Worm (Caenorhabditis elegans) whole organism, early embryonic: ENCODE measurements around the gene ZC84.7.

Source experiments
- B0310.2 ChIP-seq: sonication (generic microtip); optimal IDR thresholded peaks from 2 replicates; lab custom pipeline; 2016; ENCODE audit warnings: mild to moderate bottlenecking, missing genetic modification characterization, missing compliant biosample characterization
- F13C5.2 ChIP-seq: sonication (generic microtip); optimal IDR thresholded peaks from 2 replicates; lab custom pipeline; 2017; ENCODE audit warnings: mild to moderate bottlenecking, missing genetic modification characterization, inconsistent platforms, missing compliant biosample characterization
- aly-1 ChIP-seq: sonication (generic microtip); optimal IDR thresholded peaks from 2 replicates; lab custom pipeline; 2016; ENCODE audit warnings: missing genetic modification characterization, missing compliant biosample characterization
- ama-1 ChIP-seq: fragments of 150-350 bp; optimal IDR thresholded peaks from 2 replicates; lab custom pipeline; 2014
- ceh-13 ChIP-seq: fragments of 200-800 bp; sonication (Bioruptor generic); optimal IDR thresholded peaks from 2 replicates; lab custom pipeline; 2018; ENCODE audit warnings: mild to moderate bottlenecking, missing genetic modification characterization, missing compliant biosample characterization
- ceh-36 ChIP-seq: sonication (generic microtip); optimal IDR thresholded peaks from 2 replicates; lab custom pipeline; 2016; ENCODE audit warnings: missing genetic modification characterization, inconsistent platforms, missing compliant biosample characterization
- ets-7 ChIP-seq: sonication (generic microtip); optimal IDR thresholded peaks from 2 replicates; lab custom pipeline; 2016; ENCODE audit warnings: missing genotype, missing genetic modification characterization, missing compliant biosample characterization
- flt-1 ChIP-seq: fragments of 200-800 bp; sonication (Bioruptor generic); IDR thresholded peaks from 2 replicates; pipeline ENCODE4 v1.3.6; 2022; ENCODE audit warnings: missing genetic modification characterization, missing compliant biosample characterization
- hmbx-1 ChIP-seq: sonication (generic microtip); optimal IDR thresholded peaks from 2 replicates; lab custom pipeline; 2016; ENCODE audit warnings: mild to moderate bottlenecking, missing genetic modification characterization, missing compliant biosample characterization
- hmg-4 ChIP-seq: fragments of 200-800 bp; sonication (Bioruptor generic); optimal IDR thresholded peaks from 2 replicates; lab custom pipeline; 2018; ENCODE audit warnings: mild to moderate bottlenecking, missing genetic modification characterization, missing compliant biosample characterization
- hnd-1 ChIP-seq: sonication (generic microtip); optimal IDR thresholded peaks from 2 replicates; lab custom pipeline; 2016; ENCODE audit warnings: missing genetic modification characterization, missing compliant biosample characterization
- pes-1 ChIP-seq: fragments of 200-800 bp; sonication (Bioruptor generic); IDR thresholded peaks from 2 replicates; pipeline ENCODE4 v1.3.6; 2022; ENCODE audit warnings: missing genetic modification reagents, missing genetic modification characterization, missing compliant biosample characterization
- scrt-1 ChIP-seq: fragments of 200-800 bp; sonication (Bioruptor generic); IDR thresholded peaks from 2 replicates; pipeline ENCODE4 v1.3.6; 2022; ENCODE audit warnings: missing genetic modification characterization, missing compliant biosample characterization
- sea-1 ChIP-seq: fragments of 200-800 bp; sonication (Bioruptor generic); conservative IDR thresholded peaks from 2 replicates; pipeline ENCODE4 v1.3.6; 2022; ENCODE audit warnings: missing genetic modification characterization, missing compliant biosample characterization
- tbx-11 ChIP-seq: fragments of 200-800 bp; sonication (Bioruptor generic); IDR thresholded peaks from 2 replicates; pipeline ENCODE4 v1.3.6; 2022; ENCODE audit warnings: missing genetic modification characterization, missing compliant biosample characterization
- tbx-37 ChIP-seq: fragments of 200-800 bp; sonication (Bioruptor generic); conservative IDR thresholded peaks from 2 replicates; pipeline ENCODE4 v1.3.6; 2022; ENCODE audit warnings: missing genetic modification reagents, missing genetic modification characterization, missing compliant biosample characterization
- tra-4 ChIP-seq: sonication (generic microtip); optimal IDR thresholded peaks from 2 replicates; lab custom pipeline; 2017; ENCODE audit warnings: missing genetic modification characterization, missing compliant biosample characterization

Gene ZC84.7

DNA sequence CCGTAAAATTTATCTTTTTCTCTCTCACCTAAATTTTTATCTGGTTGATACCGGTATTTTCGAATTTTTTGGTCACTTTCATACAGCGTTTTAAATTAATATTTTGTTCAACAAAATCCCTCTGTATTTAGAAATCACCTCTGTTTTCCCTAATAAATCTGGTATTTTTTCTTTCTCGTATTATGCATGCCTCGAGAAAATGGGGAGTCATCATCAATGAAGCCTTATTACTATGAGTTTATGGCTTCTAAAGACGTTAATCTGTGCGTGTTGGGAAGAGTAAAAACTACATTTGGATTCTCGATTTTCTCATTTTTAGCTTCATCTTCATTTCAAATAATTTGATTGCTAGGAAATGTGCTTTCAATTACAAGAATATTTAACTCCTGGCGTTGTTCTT, at the start of gene ZC84.7:
TSS of gene ZC84.7 (plus strand) at position 301 of the 400 bp plus-strand sequence.
- TF ChIP-seq B0310.2 (tag; lab: Kevin White, UChicago) (no peak), flt-1 (no peak), pes-1 (GFP tag; lab: Robert Waterston, UW) (no peak), hmg-4 (no peak), sea-1 (no peak), ceh-36 (tag; lab: Kevin White, UChicago) (no peak), tra-4 (no peak), ceh-13 (no peak), ets-7 (tag; lab: Kevin White, UChicago) (no peak), scrt-1 (GFP tag; lab: Robert Waterston, UW) (no peak), aly-1 (no peak), F13C5.2 (tag; lab: Kevin White, UChicago) (no peak)

DNA sequence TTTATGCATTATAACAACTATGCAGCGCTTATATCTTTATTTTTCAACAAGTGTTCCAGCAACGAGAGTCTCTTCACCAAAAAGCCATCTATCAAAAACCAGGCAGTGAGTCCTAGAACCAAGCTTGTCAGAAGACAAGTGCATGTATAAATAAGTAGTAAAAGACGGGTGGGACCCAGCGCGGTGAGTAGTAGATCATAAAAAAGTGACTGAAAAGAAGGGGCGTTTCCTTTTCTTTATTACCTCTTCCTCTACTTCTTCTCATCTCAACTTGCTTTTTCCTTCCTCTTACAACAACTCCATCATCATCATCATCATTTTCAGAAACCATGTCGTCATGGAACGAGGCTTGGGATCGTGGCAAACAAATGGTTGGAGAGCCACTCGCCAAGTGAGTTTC, 49.2 kb upstream of the ZC84.7 start, which contains the start of gene eat-4:
TSS of gene eat-4 (plus strand) at position 301 of the 400 bp plus-strand sequence.
- TF ChIP-seq sea-1 (no peak), ceh-36 (tag; lab: Kevin White, UChicago) (no peak), hmg-4 (no peak), ets-7 (tag; lab: Kevin White, UChicago) (no peak), hnd-1 (tag; lab: Kevin White, UChicago) (no peak), B0310.2 (tag; lab: Kevin White, UChicago) (no peak)

DNA sequence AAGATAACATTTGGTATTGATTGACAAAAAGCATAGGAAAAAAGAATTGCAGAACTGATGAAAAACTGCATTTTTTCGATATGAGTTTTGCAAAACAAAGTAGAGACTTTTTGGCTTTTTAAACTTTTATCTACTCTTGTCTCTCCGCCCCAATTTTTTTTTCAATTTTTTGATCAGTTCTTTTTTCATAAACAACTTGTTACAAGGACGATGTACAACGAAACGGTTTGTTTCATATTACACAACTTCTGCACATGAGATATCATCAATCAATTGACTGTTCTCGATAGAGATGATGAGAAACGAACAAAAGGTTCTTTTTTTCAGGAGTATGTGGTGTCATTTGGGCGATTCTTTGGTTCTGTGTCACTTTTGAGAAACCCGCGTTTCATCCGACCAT, 47.2 kb upstream of the ZC84.7 start, which contains the start of gene ZK512.7:
TSS of gene ZK512.7 (minus strand) at position 101 of the 400 bp plus-strand sequence.
- TF ChIP-seq hmbx-1 (tag; lab: Kevin White, UChicago) = no peak
- no peak for TF ChIP-seq tra-4
- no peak for TF ChIP-seq aly-1
- no peak for TF ChIP-seq tbx-11
- TF ChIP-seq flt-1 = no peak

DNA sequence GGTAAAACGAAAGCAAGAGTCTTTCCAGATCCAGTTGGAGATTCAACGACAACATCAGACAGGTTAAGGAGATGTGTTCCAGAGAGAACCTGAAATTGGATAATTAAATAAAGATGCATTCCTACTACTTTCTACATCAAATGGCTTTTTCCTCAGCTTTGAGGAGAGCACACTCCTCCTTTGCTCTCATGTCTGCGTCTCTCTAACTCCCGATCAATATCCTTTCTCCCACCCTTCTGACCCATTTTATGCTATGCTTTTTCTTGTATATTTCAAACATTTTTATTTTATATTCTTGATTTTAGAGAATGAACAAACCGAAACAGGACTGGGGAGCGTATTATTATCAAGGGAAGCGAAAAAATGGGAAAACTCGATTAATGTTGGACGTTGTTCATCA, 41.9 kb upstream of the ZC84.7 start, which contains the start of gene ZK512.11:
TSS of gene ZK512.11 (plus strand) at position 301 of the 400 bp plus-strand sequence.
- no peak for TF ChIP-seq hnd-1 (tag; lab: Kevin White, UChicago)
- TF ChIP-seq tra-4 = no peak
- TF ChIP-seq pes-1 (GFP tag; lab: Robert Waterston, UW) = no peak
- no peak for TF ChIP-seq flt-1
- TF ChIP-seq aly-1 = no peak
- TF ChIP-seq tbx-11 = no peak
- TF ChIP-seq F13C5.2 (tag; lab: Kevin White, UChicago) = no peak
- TF ChIP-seq hmbx-1 (tag; lab: Kevin White, UChicago) = no peak
- no peak for TF ChIP-seq tbx-37 (GFP tag; lab: Robert Waterston, UW)
- TF ChIP-seq ets-7 (tag; lab: Kevin White, UChicago) = no peak
- no peak for TF ChIP-seq ama-1
- no peak for TF ChIP-seq hmg-4
- TF ChIP-seq ceh-36 (tag; lab: Kevin White, UChicago) = no peak

DNA sequence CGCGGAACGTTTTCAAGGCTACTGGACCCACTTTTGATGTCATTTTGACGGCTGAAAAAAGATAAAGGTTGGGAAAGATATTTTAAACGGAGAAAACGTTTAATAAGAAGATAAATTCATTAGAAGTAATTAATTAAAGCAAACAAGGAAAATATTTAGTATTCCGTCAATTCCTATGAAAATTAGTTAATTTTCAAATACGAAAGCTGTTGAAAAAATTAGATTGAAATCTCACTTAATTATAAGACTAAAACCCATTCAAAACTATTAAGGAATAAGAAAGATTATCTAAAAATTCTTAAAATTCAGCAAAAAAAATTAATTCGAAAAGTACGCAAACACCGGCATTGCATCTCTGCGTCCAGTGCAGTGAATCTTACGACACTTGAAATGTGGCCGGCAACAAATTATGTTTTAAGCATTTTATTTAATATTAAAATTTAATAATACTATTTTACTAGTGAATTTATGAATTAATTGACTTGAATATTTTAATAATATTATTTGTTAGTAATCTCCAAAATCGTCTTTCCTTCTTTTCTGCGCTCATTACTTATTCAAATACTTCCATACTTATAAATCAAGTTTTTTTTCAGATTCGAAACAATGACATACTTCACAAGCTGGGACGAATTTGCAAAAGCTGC, 41.0 kb upstream of the ZC84.7 start, which contains the start of the genes ZK512.2 and ZK512.4:
TSS of gene ZK512.2 (minus strand) at position 51 of the 647 bp plus-strand sequence.
TSS of gene ZK512.4 (plus strand) at position 597 of the 647 bp plus-strand sequence.
- no peak for TF ChIP-seq scrt-1 (GFP tag; lab: Robert Waterston, UW)

DNA sequence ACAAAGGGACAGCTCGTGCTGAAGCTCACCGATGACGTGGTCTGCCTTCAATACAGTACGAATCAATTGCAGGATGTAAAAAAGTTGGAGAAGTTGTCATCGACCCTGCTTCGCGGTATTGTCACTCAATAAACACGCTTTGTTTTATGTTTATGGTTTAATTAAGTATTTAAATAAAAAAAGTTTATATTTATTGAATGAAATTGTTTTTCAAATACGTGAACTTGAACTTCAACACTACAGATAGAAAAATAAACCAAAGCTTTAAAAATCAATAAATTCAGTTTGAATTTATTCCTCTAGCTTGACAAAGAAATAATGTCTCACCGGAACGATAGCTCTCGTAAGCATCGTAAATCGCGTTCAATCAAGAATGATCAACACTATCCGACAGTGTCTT, 40.1 kb upstream of the ZC84.7 start, which contains the start of gene ZK512.8:
TSS of gene ZK512.8 (plus strand) at position 301 of the 400 bp plus-strand sequence.
- TF ChIP-seq tbx-37 (GFP tag; lab: Robert Waterston, UW) (no peak), ets-7 (tag; lab: Kevin White, UChicago) (no peak), tra-4 (no peak), sea-1 (no peak), hmbx-1 (tag; lab: Kevin White, UChicago) (no peak)

DNA sequence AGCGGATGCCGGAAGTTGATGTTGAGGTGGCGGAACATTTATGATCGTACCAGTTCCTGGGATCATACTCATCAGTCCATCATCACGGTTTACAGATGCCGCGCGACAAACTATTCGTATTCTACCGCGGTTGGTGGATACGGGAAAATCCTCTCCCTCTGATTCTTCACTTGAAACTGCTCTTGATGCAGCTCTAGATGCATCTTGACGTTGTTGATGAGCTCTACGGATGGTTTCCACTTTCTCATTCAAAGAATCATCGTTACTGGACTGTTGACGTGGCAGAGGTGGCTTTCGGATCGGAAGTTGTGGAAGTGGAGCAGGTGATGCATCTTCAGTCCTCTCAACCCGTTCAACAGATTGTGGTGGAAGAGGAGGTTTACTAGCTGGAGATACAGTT, 36.7 kb upstream of the ZC84.7 start:
- TF ChIP-seq F13C5.2 (tag; lab: Kevin White, UChicago) = no peak
- no peak for TF ChIP-seq sea-1
- no peak for TF ChIP-seq B0310.2 (tag; lab: Kevin White, UChicago)
- no peak for TF ChIP-seq hnd-1 (tag; lab: Kevin White, UChicago)
- no peak for TF ChIP-seq ceh-13
- no peak for TF ChIP-seq hmbx-1 (tag; lab: Kevin White, UChicago)

DNA sequence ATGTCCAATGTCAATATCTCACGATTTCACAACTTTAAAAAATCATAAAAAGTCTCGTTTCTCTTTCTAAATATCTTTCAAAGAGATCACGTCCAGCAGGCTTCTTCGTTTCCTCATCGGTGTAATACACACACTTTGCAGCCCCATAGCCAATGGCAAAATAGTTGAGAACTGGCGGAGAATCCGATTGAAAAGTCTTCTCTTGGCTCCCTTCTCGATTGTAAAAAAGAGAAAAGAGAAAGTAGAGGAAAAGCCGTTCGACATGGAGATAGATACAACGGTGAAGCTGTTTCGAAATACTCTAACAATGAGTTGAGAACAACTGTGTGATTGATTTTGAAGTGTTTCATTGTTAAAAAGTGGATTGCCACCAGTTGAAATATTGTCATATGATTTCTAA, 34.0 kb upstream of the ZC84.7 start:
- TF ChIP-seq hmbx-1 (tag; lab: Kevin White, UChicago) = no peak
- no peak for TF ChIP-seq ceh-13
- no peak for TF ChIP-seq scrt-1 (GFP tag; lab: Robert Waterston, UW)
- TF ChIP-seq tbx-11 = no peak
- no peak for TF ChIP-seq ceh-36 (tag; lab: Kevin White, UChicago)
- TF ChIP-seq sea-1 = no peak
- TF ChIP-seq hnd-1 (tag; lab: Kevin White, UChicago) = no peak
- TF ChIP-seq flt-1 = no peak

DNA sequence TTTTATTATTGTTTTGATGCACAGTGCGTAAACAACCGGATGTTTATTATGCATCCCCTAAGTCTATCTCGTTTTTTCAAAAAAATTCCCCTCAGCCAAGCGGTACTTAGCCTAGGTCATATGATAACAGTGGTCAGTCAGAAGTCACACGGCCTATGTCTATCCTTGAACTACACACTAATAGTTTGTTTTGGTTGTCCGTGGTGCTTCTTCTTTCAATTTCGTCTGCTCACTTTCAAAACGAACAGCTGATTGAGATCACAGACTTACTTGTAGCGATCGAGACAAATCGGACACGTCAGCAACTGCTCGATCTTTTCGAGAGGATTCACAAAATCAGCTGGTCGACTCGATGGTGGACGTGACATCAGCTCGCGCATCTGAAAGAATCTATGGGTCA, 32.9 kb upstream of the ZC84.7 start:
- TF ChIP-seq tra-4 (no peak), sea-1 (no peak), aly-1 (no peak), pes-1 (GFP tag; lab: Robert Waterston, UW) (no peak), hnd-1 (tag; lab: Kevin White, UChicago) (no peak), flt-1 (no peak), B0310.2 (tag; lab: Kevin White, UChicago) (no peak), ama-1 (no peak)
